Worm (Caenorhabditis elegans) whole organism, L4/young adult: ENCODE results near the gene leo-1.

Experiments
- W03F9.2 ChIP-seq: fragments of 150-350 bp; optimal IDR thresholded peaks from 2 replicates; lab custom pipeline; 2014; ENCODE audit warnings: missing biosample characterization, missing genetic modification characterization
- dao-5 ChIP-seq: sonication (generic microtip); optimal IDR thresholded peaks from 2 replicates; lab custom pipeline; 2016; ENCODE audit warnings: missing genotype, missing genetic modification characterization, moderate library complexity, missing compliant biosample characterization
- him-1 ChIP-seq: sonication (generic microtip); optimal IDR thresholded peaks from 2 replicates; lab custom pipeline; 2016; ENCODE audit warnings: missing genotype, missing genetic modification reagents, missing genetic modification characterization, missing compliant biosample characterization

ce11 chrIV:11336180-11336579 lies 7.0 kb upstream of the leo-1 start:
- TF ChIP-seq him-1 (no peak), W03F9.2 (tag; lab: Kevin White, UChicago) (no peak), dao-5 (tag; lab: Kevin White, UChicago) (no peak)
